Worm (Caenorhabditis elegans) whole organism, L4 larva: ENCODE results near the gene C03C10.7.

Experiments used
- F26F4.8 ChIP-seq: fragments of 200-800 bp; sonication (Bioruptor generic); conservative IDR thresholded peaks from 2 replicates; pipeline ENCODE4 v1.3.6; 2022; ENCODE audit warnings: missing genetic modification characterization, missing compliant biosample characterization
- F44E2.7 ChIP-seq: fragments of 200-800 bp; sonication (Bioruptor generic); IDR thresholded peaks from 2 replicates; pipeline ENCODE4 v2.1.2; 2022; ENCODE audit warnings: missing genetic modification characterization, missing compliant biosample characterization
- F49E8.2 ChIP-seq: sonication (generic microtip); optimal IDR thresholded peaks from 2 replicates; lab custom pipeline; 2016; ENCODE audit warnings: missing compliant biosample characterization, mild to moderate bottlenecking, missing genetic modification characterization, borderline replicate concordance
- T20F7.1 ChIP-seq: fragments of 200-800 bp; sonication (Bioruptor generic); optimal IDR thresholded peaks from 2 replicates; lab custom pipeline; 2018; ENCODE audit warnings: mild to moderate bottlenecking, missing genetic modification characterization, missing compliant biosample characterization
- T26A8.4 ChIP-seq: fragments of 200-800 bp; sonication (Bioruptor generic); IDR thresholded peaks from 2 replicates; pipeline ENCODE4 v1.3.6; 2022; ENCODE audit warnings: missing genetic modification characterization, missing compliant biosample characterization
- Y48G9A.11 ChIP-seq: fragments of 200-800 bp; sonication (Bioruptor generic); IDR thresholded peaks from 2 replicates; pipeline ENCODE4 v1.3.6; 2022; ENCODE audit warnings: missing genetic modification reagents, missing genetic modification characterization, missing compliant biosample characterization
- Y5F2A.4 ChIP-seq: fragments of 200-800 bp; sonication (Bioruptor generic); optimal IDR thresholded peaks from 2 replicates; lab custom pipeline; 2018; ENCODE audit warnings: mild to moderate bottlenecking, missing genetic modification characterization, missing compliant biosample characterization
- ZK337.2 ChIP-seq: fragments of 200-800 bp; sonication (Bioruptor generic); IDR thresholded peaks from 2 replicates; pipeline ENCODE4 v1.3.6; 2022; ENCODE audit warnings: missing genetic modification reagents, missing genetic modification characterization, missing compliant biosample characterization
- arid-1 ChIP-seq: fragments of 200-800 bp; sonication (Bioruptor generic); conservative IDR thresholded peaks from 2 replicates; pipeline ENCODE4 v1.3.6; 2022; ENCODE audit warnings: missing genetic modification reagents, missing genetic modification characterization, missing compliant biosample characterization
- attf-4 ChIP-seq: sonication (generic microtip); optimal IDR thresholded peaks from 3 replicates; lab custom pipeline; 2017; ENCODE audit warnings: missing biosample characterization, missing genetic modification characterization
- ceh-28 ChIP-seq: fragments of 150-350 bp; optimal IDR thresholded peaks from 2 replicates; lab custom pipeline; 2014; ENCODE audit warnings: missing biosample characterization, missing genetic modification reagents, missing genetic modification characterization
- ces-1 ChIP-seq: fragments of 150-350 bp; sonication (generic microtip); optimal IDR thresholded peaks from 4 replicates; lab custom pipeline; 2014; ENCODE audit warnings: missing biosample characterization, missing genetic modification reagents, missing genetic modification characterization
- cey-2 ChIP-seq: sonication (generic microtip); optimal IDR thresholded peaks from 3 replicates; lab custom pipeline; 2017; ENCODE audit warnings: missing genetic modification characterization, mild to moderate bottlenecking, missing compliant biosample characterization, antibody characterized with exemption, borderline replicate concordance; ENCODE audit not compliant: insufficient read depth
- daf-12 ChIP-seq: fragments of 150-350 bp; optimal IDR thresholded peaks from 2 replicates; lab custom pipeline; 2014; ENCODE audit warnings: missing biosample characterization, missing genetic modification reagents, missing genetic modification characterization
- daf-16 ChIP-seq, 3 experiments: sonication (generic microtip); optimal IDR thresholded peaks; 2 replicates each; lab custom pipeline; 2016 to 2017; ENCODE audit warnings: missing genetic modification characterization in 3 of 3, missing genetic modification reagents in 3 of 3, mild to moderate bottlenecking in 2 of 3, missing compliant biosample characterization in 2 of 3, missing biosample characterization in 1 of 3, moderate library complexity in 1 of 3
- daf-8 ChIP-seq: fragments of 200-800 bp; sonication (Bioruptor generic); IDR thresholded peaks from 2 replicates; pipeline ENCODE4 v1.3.6; 2022; ENCODE audit warnings: missing genetic modification characterization, missing compliant biosample characterization
- dpl-1 ChIP-seq: fragments of 150-350 bp; optimal IDR thresholded peaks from 2 replicates; lab custom pipeline; 2014; ENCODE audit warnings: missing biosample characterization, missing genetic modification reagents, missing genetic modification characterization
- dve-1 ChIP-seq: sonication (generic microtip); optimal IDR thresholded peaks from 2 replicates; lab custom pipeline; 2017; ENCODE audit warnings: antibody characterized with exemption, mild to moderate bottlenecking, missing genetic modification characterization, missing compliant biosample characterization; ENCODE audit not compliant: insufficient read depth
- egl-27 ChIP-seq: sonication (generic microtip); optimal IDR thresholded peaks from 3 replicates; lab custom pipeline; 2017; ENCODE audit warnings: missing biosample characterization, missing genetic modification reagents, missing genetic modification characterization
- egl-43 ChIP-seq: fragments of 200-800 bp; sonication (Bioruptor generic); IDR thresholded peaks from 2 replicates; pipeline ENCODE4 v1.3.6; 2022; ENCODE audit warnings: missing genetic modification reagents, missing genetic modification characterization, missing compliant biosample characterization
- fkh-10 ChIP-seq: fragments of 150-350 bp; optimal IDR thresholded peaks from 2 replicates; lab custom pipeline; 2014; ENCODE audit warnings: missing biosample characterization, missing genetic modification reagents, missing genetic modification characterization
- fos-1 ChIP-seq: fragments of 150-350 bp; optimal IDR thresholded peaks from 2 replicates; lab custom pipeline; 2014; ENCODE audit warnings: missing biosample characterization, missing genetic modification characterization
- hif-1 ChIP-seq, 2 experiments: sonication (generic microtip); optimal IDR thresholded peaks; 2 replicates each; lab custom pipeline; 2016 to 2017; ENCODE audit warnings: missing compliant biosample characterization in 2 of 2, missing genetic modification characterization in 2 of 2, missing genetic modification reagents in 2 of 2, missing genotype in 2 of 2, mild to moderate bottlenecking in 1 of 2
- hlh-11 ChIP-seq: fragments of 200-800 bp; sonication (Bioruptor generic); optimal IDR thresholded peaks from 2 replicates; lab custom pipeline; 2018; ENCODE audit warnings: mild to moderate bottlenecking, missing genetic modification characterization, missing compliant biosample characterization
- hlh-30 ChIP-seq: sonication (generic microtip); optimal IDR thresholded peaks from 2 replicates; lab custom pipeline; 2017; ENCODE audit warnings: antibody characterized with exemption, mild to moderate bottlenecking, missing genetic modification characterization, missing compliant biosample characterization; ENCODE audit not compliant: insufficient read depth
- hmg-1.1 ChIP-seq: fragments of 200-800 bp; sonication (Bioruptor generic); IDR thresholded peaks from 2 replicates; pipeline ENCODE4 v1.3.6; 2022; ENCODE audit warnings: missing genetic modification reagents, missing genetic modification characterization, missing compliant biosample characterization
- lin-29 ChIP-seq: fragments of 200-800 bp; sonication (Bioruptor generic); IDR thresholded peaks from 2 replicates; pipeline ENCODE4 v1.3.6; 2022; ENCODE audit warnings: missing genetic modification reagents, missing genetic modification characterization, missing compliant biosample characterization
- lin-38 ChIP-seq: fragments of 200-800 bp; sonication (Bioruptor generic); IDR thresholded peaks from 2 replicates; pipeline ENCODE4 v1.3.6; 2022; ENCODE audit warnings: missing genetic modification reagents, missing genetic modification characterization, missing compliant biosample characterization
- lin-39 ChIP-seq: fragments of 150-350 bp; optimal IDR thresholded peaks from 2 replicates; lab custom pipeline; 2014; ENCODE audit warnings: missing biosample characterization, missing genetic modification reagents, missing genetic modification characterization
- lsy-2 ChIP-seq, 2 experiments: fragments of 150-350 bp in 1 of 2; sonication (generic microtip) in 1 of 2; optimal IDR thresholded peaks; 2 replicates each; lab custom pipeline; 2014 to 2017; ENCODE audit warnings: missing biosample characterization in 2 of 2, missing genetic modification characterization in 2 of 2
- madf-5 ChIP-seq, 2 experiments: fragments of 200-800 bp; sonication (Bioruptor generic); IDR thresholded peaks; 2 replicates each; pipeline ENCODE4 v1.3.6; 2022; ENCODE audit warnings: missing compliant biosample characterization in 2 of 2, missing genetic modification characterization in 2 of 2
- mdt-29 ChIP-seq: fragments of 200-800 bp; sonication (Bioruptor generic); IDR thresholded peaks from 2 replicates; pipeline ENCODE4 v1.3.6; 2022; ENCODE audit warnings: missing genetic modification reagents, missing genetic modification characterization, missing compliant biosample characterization
- mxl-2 ChIP-seq: fragments of 200-800 bp; sonication (Bioruptor generic); conservative IDR thresholded peaks from 2 replicates; pipeline ENCODE4 v1.3.6; 2022; ENCODE audit warnings: missing genetic modification reagents, missing genetic modification characterization, missing compliant biosample characterization
- mxl-3 ChIP-seq: fragments of 200-800 bp; sonication (Bioruptor generic); optimal IDR thresholded peaks from 2 replicates; lab custom pipeline; 2018; ENCODE audit warnings: mild to moderate bottlenecking, missing genetic modification characterization, missing compliant biosample characterization
- nhr-10 ChIP-seq: fragments of 150-350 bp; optimal IDR thresholded peaks from 2 replicates; lab custom pipeline; 2014; ENCODE audit warnings: missing biosample characterization, missing genetic modification characterization
- nhr-11 ChIP-seq: fragments of 150-350 bp; optimal IDR thresholded peaks from 2 replicates; lab custom pipeline; 2014; ENCODE audit warnings: missing biosample characterization, missing genetic modification characterization
- nhr-41 ChIP-seq: fragments of 200-800 bp; sonication (Bioruptor generic); IDR thresholded peaks from 2 replicates; pipeline ENCODE4 v1.3.6; 2022; ENCODE audit warnings: missing genetic modification reagents, missing genetic modification characterization, missing compliant biosample characterization
- nhr-77 ChIP-seq: fragments of 150-350 bp; optimal IDR thresholded peaks from 2 replicates; lab custom pipeline; 2014; ENCODE audit warnings: missing biosample characterization, missing genetic modification characterization
- pqm-1 ChIP-seq: sonication (generic microtip); optimal IDR thresholded peaks from 2 replicates; lab custom pipeline; 2017; ENCODE audit warnings: missing biosample characterization, missing genetic modification characterization
- rbr-2 ChIP-seq: sonication (generic microtip); optimal IDR thresholded peaks from 2 replicates; lab custom pipeline; 2016; ENCODE audit warnings: missing genotype, missing genetic modification characterization, missing compliant biosample characterization
- skn-1 ChIP-seq: fragments of 150-350 bp; optimal IDR thresholded peaks from 2 replicates; lab custom pipeline; 2014; ENCODE audit warnings: missing biosample characterization, missing genetic modification characterization
- spr-1 ChIP-seq: sonication (generic microtip); optimal IDR thresholded peaks from 2 replicates; lab custom pipeline; 2016; ENCODE audit warnings: mild to moderate bottlenecking, missing genetic modification characterization, missing compliant biosample characterization
- spr-3 ChIP-seq: fragments of 200-800 bp; sonication (Bioruptor generic); optimal IDR thresholded peaks from 2 replicates; lab custom pipeline; 2018; ENCODE audit warnings: mild to moderate bottlenecking, missing genetic modification characterization, missing compliant biosample characterization
- tag-97 ChIP-seq: fragments of 200-800 bp; sonication (Bioruptor generic); IDR thresholded peaks from 2 replicates; pipeline ENCODE4 v1.3.6; 2022; ENCODE audit warnings: missing genetic modification characterization, missing compliant biosample characterization
- tra-1 ChIP-seq: fragments of 200-800 bp; sonication (Bioruptor generic); IDR thresholded peaks from 2 replicates; pipeline ENCODE4 v1.3.6; 2022; ENCODE audit warnings: missing genetic modification reagents, missing genetic modification characterization, missing compliant biosample characterization
- unc-39 ChIP-seq: sonication (generic microtip); optimal IDR thresholded peaks from 2 replicates; lab custom pipeline; 2017; ENCODE audit warnings: missing biosample characterization, missing genetic modification characterization
- zag-1 ChIP-seq: fragments of 150-350 bp; optimal IDR thresholded peaks from 2 replicates; lab custom pipeline; 2014; ENCODE audit warnings: missing biosample characterization, missing genetic modification characterization
- zfp-2 ChIP-seq: sonication (generic microtip); optimal IDR thresholded peaks from 2 replicates; lab custom pipeline; 2016; ENCODE audit warnings: mild to moderate bottlenecking, missing genetic modification characterization, missing compliant biosample characterization
- zfp-3 ChIP-seq: fragments of 200-800 bp; sonication (Bioruptor generic); conservative IDR thresholded peaks from 2 replicates; pipeline ENCODE4 v1.3.6; 2022; ENCODE audit warnings: missing genetic modification reagents, missing genetic modification characterization, missing compliant biosample characterization
- zip-11 ChIP-seq: fragments of 200-800 bp; sonication (Bioruptor generic); IDR thresholded peaks from 2 replicates; pipeline ENCODE4 v1.3.6; 2022; ENCODE audit warnings: missing genetic modification characterization, missing compliant biosample characterization

C03C10.7 gene

ce11 chrIII:4099884-4100596 lies 4.2 kb downstream of the C03C10.7 start:
- TF ChIP-seq spr-3 (no peak), unc-39 (tag; lab: Kevin White, UChicago) (no peak), hlh-11 (tag; lab: Kevin White, UChicago) (peak; percentile 83), nhr-77 (tag; lab: Kevin White, UChicago) (peak; percentile 27), daf-16 (GFP tag; optimal IDR thresholded peaks at IDR 0.05; lab: Kevin White, UChicago) (no peak), daf-16 (tag; optimal IDR thresholded peaks at IDR 0.05; lab: Kevin White, UChicago) (no peak), mxl-2 (GFP tag; lab: Robert Waterston, UW) (no peak), pqm-1 (tag; lab: Kevin White, UChicago) (no peak), lin-38 (no peak), nhr-41 (GFP tag; lab: Robert Waterston, UW) (no peak), madf-5 (GFP tag; IDR thresholded peaks at IDR 0.05; lab: Robert Waterston, UW) (no peak), zfp-3 (GFP tag; lab: Robert Waterston, UW) (no peak), cey-2 (tag; lab: Kevin White, UChicago) (peak; percentile 70), fos-1 (tag; lab: Kevin White, UChicago) (no peak), lin-29 (no peak), daf-8 (GFP tag; lab: Robert Waterston, UW) (no peak), F49E8.2 (tag; lab: Kevin White, UChicago) (no peak), spr-1 (tag; lab: Kevin White, UChicago) (peak; percentile 17), F44E2.7 (GFP tag; lab: Robert Waterston, UW) (no peak), egl-27 (no peak), dve-1 (tag; lab: Kevin White, UChicago) (peak; percentile 56), mdt-29 (GFP tag; lab: Robert Waterston, UW) (no peak), arid-1 (GFP tag; lab: Robert Waterston, UW) (no peak), nhr-11 (peak; percentile 44), mxl-3 (peak; percentile 49), tra-1 (GFP tag; lab: Robert Waterston, UW) (0 out of 2 replicates have a peak, but pooled peaks have one; percentile 32), zag-1 (tag; lab: Kevin White, UChicago) (no peak), hif-1 (tag; optimal IDR thresholded peaks at IDR 0.05; lab: Kevin White, UChicago) (no peak), hlh-30 (peak; percentile 88), ZK337.2 (GFP tag; lab: Robert Waterston, UW) (no peak), F26F4.8 (GFP tag; lab: Robert Waterston, UW) (no peak), tag-97 (GFP tag; lab: Robert Waterston, UW) (no peak), lsy-2 (tag; optimal IDR thresholded peaks at IDR 0.05; lab: Kevin White, UChicago) (peak in 1 of 2 experiments; percentile 57), fkh-10 (GFP tag; lab: Kevin White, UChicago) (no peak), rbr-2 (no peak), dpl-1 (GFP tag; lab: Kevin White, UChicago) (peak; percentile 29), Y5F2A.4 (no peak), skn-1 (no peak), T20F7.1 (GFP tag; lab: Kevin White, UChicago) (peak; percentile 39), ces-1 (GFP tag; lab: Kevin White, UChicago) (no peak), lin-39 (tag; lab: Kevin White, UChicago) (no peak), daf-12 (no peak), attf-4 (tag; lab: Kevin White, UChicago) (no peak), nhr-10 (tag; lab: Kevin White, UChicago) (no peak), zip-11 (GFP tag; lab: Robert Waterston, UW) (no peak), hmg-1.1 (GFP tag; lab: Robert Waterston, UW) (peak; percentile 14; the same call in 1 of the 2 replicates), ceh-28 (tag; lab: Kevin White, UChicago) (no peak), T26A8.4 (GFP tag; lab: Robert Waterston, UW) (no peak), zfp-2 (tag; lab: Kevin White, UChicago) (no peak), egl-43 (GFP tag; lab: Robert Waterston, UW) (no peak), Y48G9A.11 (GFP tag; lab: Robert Waterston, UW) (no peak)
